Fruit fly (Drosophila melanogaster): ENCODE measurements around the gene mask.

- no peak for TF ChIP-seq Sin3A (optimal IDR thresholded peaks at IDR 0.05)
- TF ChIP-seq h (optimal IDR thresholded peaks at IDR 0.05), result no peak
Measured at dm6 chr3R:24285423-24285822, 55.1 kb downstream of the mask start.
